Fruit fly (Drosophila melanogaster): ENCODE data around the gene beg.

- no peak for TF ChIP-seq CTCF (optimal IDR thresholded peaks at IDR 0.05)
- no peak for TF ChIP-seq CG8478 (optimal IDR thresholded peaks at IDR 0.05)
Measured at dm6 chr3L:17055467-17055877, 20.0 kb downstream of the beg start, which contains the start of gene CG7724.
